Worm (Caenorhabditis elegans) whole organism, mixed stage, embryonic: Measurements from ENCODE around the gene ZC376.8.

Experiments
- M03D4.4 ChIP-seq: sonication (generic microtip); optimal IDR thresholded peaks from 2 replicates; lab custom pipeline; 2017; ENCODE audit warnings: mild to moderate bottlenecking, missing genetic modification characterization, missing compliant biosample characterization
- bed-3 ChIP-seq: fragments of 200-800 bp; sonication (Bioruptor generic); optimal IDR thresholded peaks from 3 replicates; lab custom pipeline; 2018; ENCODE audit warnings: mild to moderate bottlenecking, missing genetic modification characterization, moderate library complexity, missing compliant biosample characterization
- blmp-1 ChIP-seq: fragments of 150-350 bp; optimal IDR thresholded peaks from 2 replicates; lab custom pipeline; 2014; ENCODE audit warnings: missing biosample characterization, missing genetic modification characterization
- ceh-39 ChIP-seq: fragments of 150-350 bp; optimal IDR thresholded peaks from 2 replicates; lab custom pipeline; 2014; ENCODE audit warnings: missing biosample characterization, missing genetic modification characterization
- ceh-43 ChIP-seq: fragments of 200-800 bp; sonication (Bioruptor generic); optimal IDR thresholded peaks from 2 replicates; lab custom pipeline; 2018; ENCODE audit warnings: mild to moderate bottlenecking, missing genetic modification characterization, moderate library complexity, missing compliant biosample characterization
- ceh-83 ChIP-seq: fragments of 200-800 bp; sonication (Bioruptor generic); optimal IDR thresholded peaks from 2 replicates; lab custom pipeline; 2018; ENCODE audit warnings: mild to moderate bottlenecking, missing genetic modification characterization, missing compliant biosample characterization
- ces-1 ChIP-seq: fragments of 150-350 bp; optimal IDR thresholded peaks from 2 replicates; lab custom pipeline; 2014; ENCODE audit warnings: missing biosample characterization, missing genetic modification reagents, missing genetic modification characterization
- cnd-1 ChIP-seq: fragments of 200-800 bp; sonication (Bioruptor generic); optimal IDR thresholded peaks from 2 replicates; lab custom pipeline; 2018; ENCODE audit warnings: mild to moderate bottlenecking, missing genetic modification characterization, missing compliant biosample characterization
- elt-3 ChIP-seq: fragments of 150-350 bp; optimal IDR thresholded peaks from 2 replicates; lab custom pipeline; 2014; ENCODE audit warnings: missing biosample characterization, missing genetic modification characterization
- flh-1 ChIP-seq: fragments of 200-800 bp; sonication (Bioruptor generic); optimal IDR thresholded peaks from 2 replicates; lab custom pipeline; 2018; ENCODE audit warnings: mild to moderate bottlenecking, missing genetic modification characterization, moderate library complexity, missing compliant biosample characterization
- ham-2 ChIP-seq: fragments of 200-800 bp; sonication (Bioruptor generic); optimal IDR thresholded peaks from 2 replicates; lab custom pipeline; 2018; ENCODE audit warnings: mild to moderate bottlenecking, missing genetic modification characterization, missing compliant biosample characterization
- hlh-1 ChIP-seq: fragments of 150-350 bp; optimal IDR thresholded peaks from 2 replicates; lab custom pipeline; 2014; ENCODE audit warnings: missing biosample characterization, missing genetic modification reagents, missing genetic modification characterization
- lin-13 ChIP-seq: fragments of 150-350 bp; optimal IDR thresholded peaks from 2 replicates; lab custom pipeline; 2014; ENCODE audit warnings: missing biosample characterization, missing genetic modification characterization
- lin-32 ChIP-seq: fragments of 200-800 bp; sonication (Bioruptor generic); optimal IDR thresholded peaks from 2 replicates; lab custom pipeline; 2018; ENCODE audit warnings: mild to moderate bottlenecking, missing genetic modification characterization, missing compliant biosample characterization
- lsy-2 ChIP-seq: fragments of 150-350 bp; optimal IDR thresholded peaks from 2 replicates; lab custom pipeline; 2014; ENCODE audit warnings: missing biosample characterization, missing genetic modification characterization
- mab-5 ChIP-seq: fragments of 150-350 bp; optimal IDR thresholded peaks from 2 replicates; lab custom pipeline; 2014; ENCODE audit warnings: missing biosample characterization, missing genetic modification characterization
- mep-1 ChIP-seq: fragments of 150-350 bp; optimal IDR thresholded peaks from 2 replicates; lab custom pipeline; 2017; ENCODE audit warnings: missing biosample characterization, missing genetic modification reagents, missing genetic modification characterization, inconsistent platforms
- mls-2 ChIP-seq: sonication (generic microtip); optimal IDR thresholded peaks from 2 replicates; lab custom pipeline; 2016; ENCODE audit warnings: mild to moderate bottlenecking, missing genetic modification characterization, moderate library complexity, missing compliant biosample characterization
- nhr-2 ChIP-seq: fragments of 150-350 bp; optimal IDR thresholded peaks from 2 replicates; lab custom pipeline; 2014; ENCODE audit warnings: missing biosample characterization, missing genetic modification characterization
- nhr-237 ChIP-seq: fragments of 150-350 bp; optimal IDR thresholded peaks from 2 replicates; lab custom pipeline; 2014; ENCODE audit warnings: missing biosample characterization, missing genetic modification characterization
- nhr-28 ChIP-seq: fragments of 150-350 bp; optimal IDR thresholded peaks from 2 replicates; lab custom pipeline; 2014; ENCODE audit warnings: missing biosample characterization, missing genetic modification characterization
- pha-4 ChIP-seq: fragments of 150-350 bp; optimal IDR thresholded peaks from 2 replicates; lab custom pipeline; 2018; ENCODE audit warnings: missing biosample characterization, missing genetic modification reagents, missing genetic modification characterization
- sem-2 ChIP-seq: fragments of 200-800 bp; sonication (Bioruptor generic); optimal IDR thresholded peaks from 2 replicates; lab custom pipeline; 2018; ENCODE audit warnings: mild to moderate bottlenecking, missing genetic modification characterization, missing compliant biosample characterization
- sptf-1 ChIP-seq: sonication (generic microtip); optimal IDR thresholded peaks from 2 replicates; lab custom pipeline; 2017; ENCODE audit warnings: mild to moderate bottlenecking, missing genetic modification characterization, moderate library complexity, missing compliant biosample characterization
- tbx-8 ChIP-seq: fragments of 200-800 bp; sonication (Bioruptor generic); optimal IDR thresholded peaks from 2 replicates; lab custom pipeline; 2018; ENCODE audit warnings: mild to moderate bottlenecking, missing genetic modification characterization, moderate library complexity, missing compliant biosample characterization
- unc-120 ChIP-seq: sonication (generic microtip); optimal IDR thresholded peaks from 2 replicates; lab custom pipeline; 2017; ENCODE audit warnings: missing genetic modification characterization, missing compliant biosample characterization; ENCODE audit not compliant: poor library complexity, severe bottlenecking
- unc-39 ChIP-seq: fragments of 150-350 bp; optimal IDR thresholded peaks from 2 replicates; lab custom pipeline; 2014; ENCODE audit warnings: missing biosample characterization, missing genetic modification characterization
- unc-62 ChIP-seq: fragments of 150-350 bp; optimal IDR thresholded peaks from 2 replicates; lab custom pipeline; 2014; ENCODE audit warnings: missing biosample characterization, missing genetic modification reagents, missing genetic modification characterization
- zip-8 ChIP-seq: fragments of 150-350 bp; optimal IDR thresholded peaks from 2 replicates; lab custom pipeline; 2014; ENCODE audit warnings: missing biosample characterization, missing genetic modification characterization
- ztf-11 ChIP-seq: fragments of 150-350 bp; optimal IDR thresholded peaks from 2 replicates; lab custom pipeline; 2014; ENCODE audit warnings: missing biosample characterization, missing genetic modification characterization

ZC376.8 gene

DNA sequence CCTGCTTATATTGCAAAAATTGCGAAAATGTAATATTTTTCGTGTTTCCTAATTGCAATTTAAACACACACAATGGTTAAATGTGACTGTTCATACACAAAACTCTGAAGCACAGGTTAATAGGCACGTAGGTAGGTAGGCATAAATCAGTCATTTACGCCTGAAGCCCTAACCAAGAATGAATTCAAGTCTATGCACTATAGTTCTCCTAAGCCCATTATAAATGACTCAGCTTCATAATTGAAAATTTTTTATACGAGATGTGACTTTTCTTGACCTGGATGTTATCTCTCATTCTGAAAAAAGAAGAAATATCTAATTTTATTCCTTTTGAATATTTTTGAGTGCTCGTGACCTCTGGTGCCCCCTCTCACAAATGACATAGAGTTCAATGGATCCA lies 38.2 kb upstream of the ZC376.8 start:
- no peak for TF ChIP-seq ztf-11 (tag; lab: Kevin White, UChicago)
- no peak for TF ChIP-seq zip-8 (tag; lab: Kevin White, UChicago)
- no peak for TF ChIP-seq sem-2 (GFP tag; lab: Kevin White, UChicago)
- TF ChIP-seq ceh-39 (tag; lab: Kevin White, UChicago), result no peak
- TF ChIP-seq elt-3 (tag; lab: Kevin White, UChicago), result no peak
- TF ChIP-seq ces-1 (GFP tag; lab: Kevin White, UChicago), result no peak
- TF ChIP-seq bed-3 (GFP tag; lab: Kevin White, UChicago), result no peak
- TF ChIP-seq nhr-2 (tag; lab: Kevin White, UChicago), result no peak
- no peak for TF ChIP-seq flh-1 (GFP tag; lab: Kevin White, UChicago)

DNA sequence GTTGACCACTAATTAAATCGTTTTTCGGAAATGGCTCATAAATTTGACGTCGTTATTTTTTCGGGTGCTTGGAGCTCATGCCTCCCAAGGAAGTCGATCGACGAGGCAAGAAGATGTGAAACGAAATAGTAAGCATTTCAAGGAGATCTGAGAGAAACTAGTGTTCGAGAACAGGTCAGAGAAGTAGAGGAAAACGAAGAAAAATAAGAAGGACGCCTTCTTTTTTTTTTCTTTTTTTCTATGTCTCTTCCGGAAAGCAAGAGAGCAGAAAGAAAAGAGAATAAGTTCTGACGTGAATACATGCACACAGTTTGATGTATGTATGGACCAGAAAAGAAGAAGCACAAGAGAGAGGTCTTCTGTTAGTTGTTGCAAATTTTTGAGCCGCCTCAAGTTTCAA lies 36.4 kb upstream of the ZC376.8 start:
- TF ChIP-seq ces-1 (GFP tag; lab: Kevin White, UChicago), result peak; percentile 57
- no peak for TF ChIP-seq sptf-1 (tag; lab: Kevin White, UChicago)

DNA sequence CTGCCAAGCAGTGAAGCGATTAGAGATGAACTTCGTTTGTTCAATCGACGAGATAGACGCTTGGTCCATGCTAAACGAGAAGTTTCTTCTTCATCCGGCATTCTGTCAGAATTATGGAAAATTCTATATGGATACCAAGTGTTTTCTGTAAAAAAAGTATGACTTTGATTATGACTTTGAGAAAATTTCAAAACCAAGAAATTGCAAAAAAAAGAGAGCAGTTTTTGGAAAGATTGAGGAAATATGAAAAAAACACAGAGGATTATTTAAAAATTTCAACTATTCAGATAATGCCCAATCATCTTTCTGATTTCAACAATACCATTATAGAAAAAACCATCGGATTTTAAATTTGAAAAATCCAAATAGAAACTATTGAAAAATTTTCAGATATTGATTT lies 34.8 kb upstream of the ZC376.8 start, which contains the start of gene par-1:
Gene par-1, minus strand, starts transcription at position 101 of the 400 bp plus-strand sequence.
- no peak for TF ChIP-seq tbx-8
- no peak for TF ChIP-seq flh-1 (GFP tag; lab: Kevin White, UChicago)
- TF ChIP-seq sem-2 (GFP tag; lab: Kevin White, UChicago), result no peak
- TF ChIP-seq bed-3 (GFP tag; lab: Kevin White, UChicago), result no peak
- no peak for TF ChIP-seq nhr-28 (tag; lab: Kevin White, UChicago)
- no peak for TF ChIP-seq nhr-237
- TF ChIP-seq ces-1 (GFP tag; lab: Kevin White, UChicago), result no peak
- no peak for TF ChIP-seq ceh-83 (GFP tag; lab: Kevin White, UChicago)
- TF ChIP-seq mls-2, result no peak
- TF ChIP-seq nhr-2 (tag; lab: Kevin White, UChicago), result no peak
- no peak for TF ChIP-seq ceh-39 (tag; lab: Kevin White, UChicago)
- no peak for TF ChIP-seq M03D4.4 (tag; lab: Kevin White, UChicago)
- no peak for TF ChIP-seq unc-120 (tag; lab: Kevin White, UChicago)
- no peak for TF ChIP-seq sptf-1 (tag; lab: Kevin White, UChicago)
- no peak for TF ChIP-seq ztf-11 (tag; lab: Kevin White, UChicago)
- no peak for TF ChIP-seq mep-1 (tag; lab: Kevin White, UChicago)
- TF ChIP-seq ceh-43 (GFP tag; lab: Kevin White, UChicago), result no peak

DNA sequence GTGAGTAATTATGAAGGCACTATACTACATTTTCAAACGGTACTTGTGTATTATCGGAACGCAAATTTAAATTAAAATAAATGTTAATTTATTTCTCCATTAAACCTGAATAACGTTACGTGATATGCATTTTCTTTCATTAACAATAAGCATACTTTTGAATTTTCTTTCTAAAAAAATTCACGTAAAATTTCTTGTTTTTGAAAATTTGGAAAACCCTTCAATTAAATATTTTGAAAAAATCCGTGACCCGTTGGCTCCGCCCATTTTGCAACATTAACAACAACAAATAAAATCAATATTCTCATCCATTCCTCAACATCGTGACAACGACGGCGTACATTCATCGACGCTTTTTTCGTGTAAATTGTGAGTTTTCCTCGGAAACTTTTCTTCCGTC lies 33.8 kb upstream of the ZC376.8 start, which contains the start of gene acs-10:
Gene acs-10, plus strand, starts transcription at position 301 of the 400 bp plus-strand sequence.
- TF ChIP-seq ceh-83 (GFP tag; lab: Kevin White, UChicago), result no peak
- TF ChIP-seq mep-1 (tag; lab: Kevin White, UChicago), result no peak
- TF ChIP-seq ces-1 (GFP tag; lab: Kevin White, UChicago), result no peak
- TF ChIP-seq unc-120 (tag; lab: Kevin White, UChicago), result no peak
- no peak for TF ChIP-seq mab-5 (tag; lab: Kevin White, UChicago)
- TF ChIP-seq unc-39, result no peak
- no peak for TF ChIP-seq elt-3 (tag; lab: Kevin White, UChicago)
- TF ChIP-seq mls-2, result no peak
- TF ChIP-seq lsy-2 (tag; lab: Kevin White, UChicago), result no peak
- TF ChIP-seq ceh-43 (GFP tag; lab: Kevin White, UChicago), result no peak
- TF ChIP-seq lin-32 (GFP tag; lab: Kevin White, UChicago), result no peak
- TF ChIP-seq nhr-2 (tag; lab: Kevin White, UChicago), result no peak
- TF ChIP-seq sptf-1 (tag; lab: Kevin White, UChicago), result no peak
- no peak for TF ChIP-seq pha-4 (tag; lab: Kevin White, UChicago)
- TF ChIP-seq lin-13 (tag; lab: Kevin White, UChicago), result no peak
- TF ChIP-seq tbx-8, result no peak
- no peak for TF ChIP-seq nhr-28 (tag; lab: Kevin White, UChicago)
- TF ChIP-seq, all 35 proteins: peak for 0

DNA sequence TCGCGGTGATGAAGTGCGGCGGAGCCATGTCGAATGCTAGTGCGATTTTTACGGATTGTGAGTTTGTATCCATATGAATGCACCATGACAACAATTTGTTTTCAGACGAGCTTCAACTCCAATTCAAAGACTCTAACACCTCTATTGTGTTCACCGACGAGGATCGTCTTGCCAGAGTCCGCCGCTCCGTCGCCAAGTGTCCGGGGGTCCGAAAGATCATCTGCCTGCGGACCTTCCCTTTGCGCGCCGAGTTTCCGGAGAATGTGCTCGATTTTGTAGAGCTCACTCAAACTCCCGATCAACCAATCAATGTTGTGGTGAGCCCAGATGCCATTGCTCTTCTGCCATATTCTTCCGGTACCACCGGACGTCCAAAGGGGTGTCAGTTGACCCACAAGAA lies 32.9 kb upstream of the ZC376.8 start:
- no peak for TF ChIP-seq lsy-2 (tag; lab: Kevin White, UChicago)
- TF ChIP-seq ceh-43 (GFP tag; lab: Kevin White, UChicago), result no peak
- no peak for TF ChIP-seq hlh-1
- TF ChIP-seq tbx-8, result no peak
- TF ChIP-seq ham-2 (GFP tag; lab: Kevin White, UChicago), result no peak
- TF ChIP-seq ztf-11 (tag; lab: Kevin White, UChicago), result no peak
- TF ChIP-seq nhr-237, result no peak
- TF ChIP-seq bed-3 (GFP tag; lab: Kevin White, UChicago), result no peak
- TF ChIP-seq ceh-83 (GFP tag; lab: Kevin White, UChicago), result no peak
- no peak for TF ChIP-seq lin-13 (tag; lab: Kevin White, UChicago)
- TF ChIP-seq blmp-1 (tag; lab: Kevin White, UChicago), result no peak
- TF ChIP-seq unc-62 (GFP tag; lab: Kevin White, UChicago), result no peak
- no peak for TF ChIP-seq ceh-39 (tag; lab: Kevin White, UChicago)
- TF ChIP-seq elt-3 (tag; lab: Kevin White, UChicago), result no peak
- no peak for TF ChIP-seq pha-4 (tag; lab: Kevin White, UChicago)
- no peak for TF ChIP-seq mep-1 (tag; lab: Kevin White, UChicago)
- TF ChIP-seq cnd-1, result no peak
- no peak for TF ChIP-seq flh-1 (GFP tag; lab: Kevin White, UChicago)
